Worm (Caenorhabditis elegans) whole organism, midembryonic: ENCODE data around the gene srbc-84.

Source experiments
- T22C8.4 ChIP-seq: fragments of 200-800 bp; sonication (Bioruptor generic); IDR thresholded peaks from 2 replicates; pipeline ENCODE4 v1.3.6; 2022; ENCODE audit warnings: missing genetic modification characterization, missing compliant biosample characterization
- cog-1 ChIP-seq: sonication (generic microtip); optimal IDR thresholded peaks from 2 replicates; lab custom pipeline; 2016; ENCODE audit warnings: missing genetic modification characterization, missing compliant biosample characterization
- flt-1 ChIP-seq: fragments of 200-800 bp; sonication (Bioruptor generic); IDR thresholded peaks from 2 replicates; pipeline ENCODE4 v1.3.6; 2022; ENCODE audit warnings: missing genetic modification characterization, missing compliant biosample characterization
- klf-2 ChIP-seq: fragments of 200-800 bp; sonication (Bioruptor generic); conservative IDR thresholded peaks from 2 replicates; pipeline ENCODE4 v1.3.6; 2022; ENCODE audit warnings: missing genetic modification reagents, missing genetic modification characterization, missing compliant biosample characterization
- med-1 ChIP-seq: sonication (generic microtip); optimal IDR thresholded peaks from 2 replicates; lab custom pipeline; 2017; ENCODE audit warnings: missing genetic modification characterization, mild to moderate bottlenecking, missing compliant biosample characterization, antibody characterized with exemption, missing genetic modification reagents; ENCODE audit not compliant: insufficient read depth
- ref-1 ChIP-seq: fragments of 200-800 bp; sonication (Bioruptor generic); conservative IDR thresholded peaks from 2 replicates; pipeline ENCODE4 v1.3.6; 2022; ENCODE audit warnings: missing genetic modification reagents, missing genetic modification characterization, missing compliant biosample characterization
- tab-1 ChIP-seq: fragments of 200-800 bp; sonication (Bioruptor generic); IDR thresholded peaks from 2 replicates; pipeline ENCODE4 v1.3.6; 2022; ENCODE audit warnings: missing genetic modification characterization, missing compliant biosample characterization
- ztf-23 ChIP-seq: fragments of 200-800 bp; sonication (Bioruptor generic); IDR thresholded peaks from 2 replicates; pipeline ENCODE4 v1.3.6; 2022; ENCODE audit warnings: missing genetic modification reagents, missing genetic modification characterization, missing compliant biosample characterization
- ztf-29 ChIP-seq: fragments of 200-800 bp; sonication (Bioruptor generic); IDR thresholded peaks from 2 replicates; pipeline ENCODE4 v1.3.6; 2022; ENCODE audit warnings: missing genetic modification reagents, missing genetic modification characterization, missing compliant biosample characterization

Gene srbc-84

DNA sequence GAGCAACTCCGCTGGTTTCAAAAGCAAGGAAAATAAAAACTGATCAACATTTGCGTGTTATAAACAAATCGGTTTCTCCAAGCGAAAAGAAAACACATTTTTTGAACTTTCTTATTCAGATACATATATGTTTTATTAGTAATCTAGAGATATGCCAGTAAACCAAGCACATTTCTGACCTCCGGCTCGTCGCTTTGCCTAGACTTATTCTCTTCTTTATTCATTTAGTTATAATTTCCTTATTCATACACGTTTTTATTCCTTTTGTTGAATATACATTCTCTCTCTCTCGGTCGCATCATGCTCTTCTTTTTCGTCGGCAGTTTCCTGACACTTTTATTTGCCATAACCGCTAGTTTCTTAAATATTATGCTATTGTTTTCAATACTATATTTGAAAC, at the start of gene srbc-84:
TSS of gene srbc-84 (plus strand) at position 301 of the 400 bp plus-strand sequence.
- TF ChIP-seq ref-1 (no peak), ztf-29 (GFP tag; lab: Robert Waterston, UW) (no peak), klf-2 (GFP tag; lab: Robert Waterston, UW) (no peak), med-1 (GFP tag; lab: Kevin White, UChicago) (no peak), tab-1 (no peak), flt-1 (GFP tag; lab: Robert Waterston, UW) (no peak), T22C8.4 (no peak), cog-1 (tag; lab: Kevin White, UChicago) (no peak)

- TF ChIP-seq klf-2 (GFP tag; lab: Robert Waterston, UW) (no peak), tab-1 (no peak), ztf-29 (GFP tag; lab: Robert Waterston, UW) (no peak), cog-1 (tag; lab: Kevin White, UChicago) (no peak), med-1 (GFP tag; lab: Kevin White, UChicago) (no peak), T22C8.4 (no peak), ztf-23 (GFP tag; lab: Robert Waterston, UW) (no peak)
These were observed 49.7 kb upstream of the srbc-84 start for ce11 chrV:16249105-16249504.

- no peak for TF ChIP-seq ztf-29 (GFP tag; lab: Robert Waterston, UW)
- TF ChIP-seq T22C8.4, result no peak
- no peak for TF ChIP-seq flt-1 (GFP tag; lab: Robert Waterston, UW)
- no peak for TF ChIP-seq klf-2 (GFP tag; lab: Robert Waterston, UW)
- no peak for TF ChIP-seq cog-1 (tag; lab: Kevin White, UChicago)
- TF ChIP-seq ztf-23 (GFP tag; lab: Robert Waterston, UW), result no peak
- TF ChIP-seq ref-1, result no peak
- TF ChIP-seq tab-1, result no peak
- TF ChIP-seq med-1 (GFP tag; lab: Kevin White, UChicago), result no peak
These were observed 45.1 kb upstream of the srbc-84 start, which contains the start of gene gcy-20 for ce11 chrV:16253687-16254086. Gene gcy-20, minus strand, starts transcription at chrV:16253787.

DNA sequence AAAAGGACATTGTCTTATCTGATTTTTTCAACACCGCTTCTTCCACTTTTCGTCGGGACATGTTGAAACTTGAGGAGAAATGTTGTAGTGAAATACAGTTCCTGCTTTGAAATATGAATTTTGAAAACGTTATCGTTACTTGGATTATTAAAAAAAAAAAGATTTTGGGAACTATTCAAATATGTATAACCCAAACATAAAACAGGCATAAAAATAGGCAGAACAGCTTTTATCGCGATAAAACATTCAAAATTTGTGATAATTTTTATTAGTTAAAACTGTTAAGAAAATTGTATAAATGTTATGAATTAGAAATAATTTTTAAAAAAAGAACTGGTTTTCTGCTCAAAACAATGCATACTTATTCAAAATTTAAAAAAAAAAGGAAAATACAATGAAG, 42.4 kb upstream of the srbc-84 start, which contains the start of gene bgnt-1.3:
TSS of gene bgnt-1.3 (minus strand) at position 101 of the 400 bp plus-strand sequence.
- TF ChIP-seq cog-1 (tag; lab: Kevin White, UChicago) (no peak), tab-1 (no peak), T22C8.4 (no peak), klf-2 (GFP tag; lab: Robert Waterston, UW) (no peak), ref-1 (no peak), flt-1 (GFP tag; lab: Robert Waterston, UW) (no peak), med-1 (GFP tag; lab: Kevin White, UChicago) (no peak), ztf-23 (GFP tag; lab: Robert Waterston, UW) (no peak)

DNA sequence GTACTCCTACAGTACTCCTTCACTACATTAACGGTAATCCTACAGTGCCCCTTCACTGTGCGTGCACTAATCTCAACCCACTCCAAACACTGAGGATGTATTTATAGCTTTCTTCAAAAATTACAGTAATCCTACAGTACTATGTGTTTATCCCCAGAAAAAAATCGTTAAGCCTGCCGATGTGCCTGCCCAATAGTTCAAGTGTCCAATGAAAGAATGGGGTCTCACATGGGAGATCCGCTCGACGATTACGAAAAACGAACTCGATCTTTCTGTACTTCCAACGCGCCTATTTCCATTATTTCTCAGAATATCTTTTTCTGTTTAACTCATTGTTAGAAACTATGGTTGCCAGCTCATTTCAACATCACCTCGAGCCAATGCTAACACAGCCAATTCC, 40.6 kb upstream of the srbc-84 start, which contains the start of gene nhr-218:
TSS of gene nhr-218 (plus strand) at position 301 of the 400 bp plus-strand sequence.
- TF ChIP-seq ref-1, result no peak
- TF ChIP-seq klf-2 (GFP tag; lab: Robert Waterston, UW), result no peak
- TF ChIP-seq med-1 (GFP tag; lab: Kevin White, UChicago), result no peak
- TF ChIP-seq ztf-23 (GFP tag; lab: Robert Waterston, UW), result no peak
- no peak for TF ChIP-seq flt-1 (GFP tag; lab: Robert Waterston, UW)
- TF ChIP-seq T22C8.4, result no peak
- TF ChIP-seq cog-1 (tag; lab: Kevin White, UChicago), result no peak
- TF ChIP-seq tab-1, result no peak

- TF ChIP-seq klf-2 (GFP tag; lab: Robert Waterston, UW), result no peak
- TF ChIP-seq ztf-29 (GFP tag; lab: Robert Waterston, UW), result no peak
- TF ChIP-seq tab-1, result no peak
- no peak for TF ChIP-seq ref-1
- no peak for TF ChIP-seq ztf-23 (GFP tag; lab: Robert Waterston, UW)
- no peak for TF ChIP-seq med-1 (GFP tag; lab: Kevin White, UChicago)
- no peak for TF ChIP-seq cog-1 (tag; lab: Kevin White, UChicago)
- no peak for TF ChIP-seq flt-1 (GFP tag; lab: Robert Waterston, UW)
- TF ChIP-seq T22C8.4, result no peak
These were observed 39.1 kb upstream of the srbc-84 start, which contains the start of gene nhr-127 for ce11 chrV:16259684-16260083. Gene nhr-127, plus strand, starts transcription at chrV:16259984.

DNA sequence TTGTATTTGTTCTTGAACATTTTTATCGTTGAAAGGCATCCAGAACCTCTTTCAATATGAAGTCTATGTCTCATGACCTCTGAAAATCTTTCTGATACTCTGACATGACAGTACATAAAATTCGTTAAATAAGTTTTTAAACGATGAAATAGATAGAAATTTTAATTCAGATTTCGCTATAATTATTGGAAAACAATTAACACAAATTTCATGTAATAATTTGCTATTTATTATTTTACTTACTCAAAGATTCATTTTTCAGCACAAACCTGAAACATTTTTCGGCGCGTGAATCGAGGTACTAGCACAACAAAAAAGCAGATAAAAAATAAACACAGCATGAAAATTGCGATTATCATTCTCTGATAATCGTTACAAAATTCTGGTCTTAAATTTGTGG, 32.3 kb upstream of the srbc-84 start, which contains the start of gene T13F3.4:
TSS of gene T13F3.4 (minus strand) at position 101 of the 400 bp plus-strand sequence.
- TF ChIP-seq T22C8.4 (no peak), flt-1 (GFP tag; lab: Robert Waterston, UW) (no peak), ztf-29 (GFP tag; lab: Robert Waterston, UW) (no peak), cog-1 (tag; lab: Kevin White, UChicago) (no peak), ztf-23 (GFP tag; lab: Robert Waterston, UW) (no peak), tab-1 (no peak), klf-2 (GFP tag; lab: Robert Waterston, UW) (no peak), ref-1 (no peak), med-1 (GFP tag; lab: Kevin White, UChicago) (no peak)

ce11 chrV:16269556-16269955, 29.2 kb upstream of the srbc-84 start, which contains the start of the genes fbxa-2 and T13F3.8:
Gene fbxa-2, minus strand, starts transcription at chrV:16269656.
Gene T13F3.8, plus strand, starts transcription at chrV:16269800.
- TF ChIP-seq klf-2 (GFP tag; lab: Robert Waterston, UW) (no peak), med-1 (GFP tag; lab: Kevin White, UChicago) (no peak), ztf-29 (GFP tag; lab: Robert Waterston, UW) (no peak), flt-1 (GFP tag; lab: Robert Waterston, UW) (no peak), ref-1 (no peak), tab-1 (no peak), ztf-23 (GFP tag; lab: Robert Waterston, UW) (no peak), T22C8.4 (no peak), cog-1 (tag; lab: Kevin White, UChicago) (no peak)

DNA sequence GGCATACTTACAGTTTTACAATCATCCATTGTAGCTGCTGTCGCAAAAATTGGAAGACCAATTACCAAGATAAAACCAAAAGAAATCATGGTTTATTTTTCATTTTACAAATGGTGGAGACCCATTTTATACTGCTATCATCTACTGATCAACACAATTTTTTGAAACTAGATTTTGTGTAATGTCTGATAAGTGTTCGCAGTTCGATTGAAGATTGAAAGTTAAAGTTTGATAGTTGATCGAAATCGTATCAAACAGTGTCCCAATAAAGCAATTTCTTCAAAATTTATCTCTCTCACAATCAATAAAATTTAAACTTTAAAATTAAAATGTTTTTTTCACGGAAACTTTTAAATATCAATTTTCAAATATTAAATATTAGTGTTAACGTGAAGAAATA, 27.6 kb upstream of the srbc-84 start, which contains the start of gene T13F3.6:
TSS of gene T13F3.6 (minus strand) at position 101 of the 400 bp plus-strand sequence.
- TF ChIP-seq med-1 (GFP tag; lab: Kevin White, UChicago) (no peak), klf-2 (GFP tag; lab: Robert Waterston, UW) (no peak), ref-1 (no peak), ztf-29 (GFP tag; lab: Robert Waterston, UW) (no peak), cog-1 (tag; lab: Kevin White, UChicago) (no peak), flt-1 (GFP tag; lab: Robert Waterston, UW) (no peak), ztf-23 (GFP tag; lab: Robert Waterston, UW) (no peak), tab-1 (no peak), T22C8.4 (no peak)
